Fruit fly (Drosophila melanogaster) whole organism, pupa: ENCODE data around the gene CG5810.

Experiments used
- CG14655 ChIP-seq: fragments of 200-800 bp; sonication (Bioruptor generic); optimal IDR thresholded peaks from 3 replicates; lab custom pipeline; 2017; ENCODE audit warnings: mild to moderate bottlenecking, missing biosample characterization, missing genetic modification reagents, missing genetic modification characterization
- CG17806 ChIP-seq: fragments of 200-800 bp; sonication (Bioruptor generic); optimal IDR thresholded peaks from 2 replicates; lab custom pipeline; 2018; ENCODE audit warnings: missing biosample characterization, mild to moderate bottlenecking, missing genetic modification characterization, moderate library complexity
- CG32121 ChIP-seq: fragments of 200-800 bp; sonication (Bioruptor generic); IDR thresholded peaks from 2 replicates; pipeline ENCODE4 v1.3.6; 2022; ENCODE audit warnings: missing biosample characterization, missing genetic modification characterization
- Pif1A ChIP-seq: fragments of 200-800 bp; sonication (Bioruptor generic); optimal IDR thresholded peaks from 3 replicates; lab custom pipeline; 2016; ENCODE audit warnings: missing biosample characterization, missing genetic modification characterization
- fd96Ca ChIP-seq: fragments of 200-800 bp; sonication (Bioruptor generic); IDR thresholded peaks from 3 replicates; pipeline ENCODE4 v1.3.6; 2022; ENCODE audit warnings: missing biosample characterization, missing genetic modification characterization

DNA sequence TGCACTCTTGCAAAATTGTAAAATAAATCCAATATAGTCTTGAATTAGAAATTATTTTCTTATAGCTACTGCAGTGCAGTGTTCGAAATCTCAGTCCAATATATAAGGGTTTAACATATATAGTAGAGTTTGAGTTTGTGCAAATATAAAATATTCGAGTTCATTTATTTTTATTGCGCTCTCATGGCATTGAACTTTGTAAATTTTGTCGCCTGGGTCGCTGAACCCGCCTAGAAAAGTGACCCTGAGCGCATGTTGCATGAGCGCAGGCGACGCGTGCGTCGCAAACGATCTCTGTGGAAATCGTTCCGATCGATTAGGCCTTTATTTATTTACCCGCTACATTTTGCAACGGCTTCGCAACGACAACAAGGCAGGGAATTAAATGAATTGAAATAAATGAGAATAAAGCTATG lies 36.4 kb downstream of the CG5810 start:
- peak; percentile 57 for TF ChIP-seq CG32121 (GFP tag; lab: Robert Waterston, UW)
- peak; percentile 78 for TF ChIP-seq fd96Ca (GFP tag; lab: Robert Waterston, UW)
- TF ChIP-seq CG17806 (tag; lab: Kevin White, UChicago), result peak; percentile 65
- TF ChIP-seq CG14655 (GFP tag; lab: Kevin White, UChicago), result peak; percentile 67
- peak; percentile 66 for TF ChIP-seq Pif1A (GFP tag; lab: Kevin White, UChicago)
